Worm (Caenorhabditis elegans) whole organism, L2 larva: Measurements from ENCODE around the gene C18H7.1.
A peak's percentile ranks its signal among the peaks of the same experiment; 100 is the strongest.

ENCODE experiments used
- C34F6.9 ChIP-seq: fragments of 150-350 bp; optimal IDR thresholded peaks from 2 replicates; lab custom pipeline; 2014; ENCODE audit warnings: missing biosample characterization, missing genetic modification characterization
- F13H6.1 ChIP-seq: sonication (generic microtip); optimal IDR thresholded peaks from 2 replicates; lab custom pipeline; 2016; ENCODE audit warnings: missing genetic modification characterization, missing compliant biosample characterization
- R02D3.7 ChIP-seq: fragments of 150-350 bp; optimal IDR thresholded peaks from 2 replicates; lab custom pipeline; 2014; ENCODE audit warnings: missing biosample characterization, missing genetic modification characterization
- ZK546.5 ChIP-seq: sonication (generic microtip); optimal IDR thresholded peaks from 2 replicates; lab custom pipeline; 2017; ENCODE audit warnings: missing biosample characterization, missing genetic modification characterization
- aly-2 ChIP-seq: fragments of 150-350 bp; optimal IDR thresholded peaks from 2 replicates; lab custom pipeline; 2014; ENCODE audit warnings: missing biosample characterization, missing genetic modification characterization
- blmp-1 ChIP-seq: sonication (generic microtip); optimal IDR thresholded peaks from 2 replicates; lab custom pipeline; 2017; ENCODE audit warnings: missing genetic modification characterization, mild to moderate bottlenecking, missing compliant biosample characterization, antibody characterized with exemption, moderate library complexity; ENCODE audit not compliant: insufficient read depth
- ceh-16 ChIP-seq: fragments of 150-350 bp; optimal IDR thresholded peaks from 2 replicates; lab custom pipeline; 2014; ENCODE audit warnings: missing biosample characterization, missing genetic modification characterization
- ceh-82 ChIP-seq: fragments of 150-350 bp; optimal IDR thresholded peaks from 2 replicates; lab custom pipeline; 2014; ENCODE audit warnings: missing biosample characterization, missing genetic modification characterization
- crh-2 ChIP-seq: sonication (generic microtip); optimal IDR thresholded peaks from 2 replicates; lab custom pipeline; 2017; ENCODE audit warnings: missing biosample characterization, missing genetic modification characterization
- dmd-4 ChIP-seq: sonication (generic microtip); optimal IDR thresholded peaks from 2 replicates; lab custom pipeline; 2017; ENCODE audit warnings: missing biosample characterization, missing genetic modification characterization
- fos-1 ChIP-seq: fragments of 150-350 bp; optimal IDR thresholded peaks from 2 replicates; lab custom pipeline; 2014; ENCODE audit warnings: missing biosample characterization, missing genetic modification characterization
- gmeb-1 ChIP-seq: fragments of 150-350 bp; optimal IDR thresholded peaks from 2 replicates; lab custom pipeline; 2014; ENCODE audit warnings: missing biosample characterization, missing genetic modification characterization
- lin-11 ChIP-seq: fragments of 150-350 bp; sonication (generic microtip); optimal IDR thresholded peaks from 2 replicates; lab custom pipeline; 2014; ENCODE audit warnings: missing biosample characterization, missing genetic modification characterization, inconsistent platforms, mixed read lengths
- lsy-2 ChIP-seq, 2 experiments: fragments of 150-350 bp in 1 of 2; sonication (generic microtip) in 1 of 2; optimal IDR thresholded peaks; 2 replicates each; lab custom pipeline; 2014 to 2017; ENCODE audit warnings: missing biosample characterization in 2 of 2, missing genetic modification characterization in 2 of 2
- mab-5 ChIP-seq: fragments of 150-350 bp; optimal IDR thresholded peaks from 2 replicates; lab custom pipeline; 2014; ENCODE audit warnings: missing biosample characterization, missing genetic modification characterization
- mbf-1 ChIP-seq: sonication (generic microtip); optimal IDR thresholded peaks from 2 replicates; lab custom pipeline; 2017; ENCODE audit warnings: missing biosample characterization, missing genetic modification characterization
- nhr-10 ChIP-seq: sonication (generic microtip); optimal IDR thresholded peaks from 2 replicates; lab custom pipeline; 2017; ENCODE audit warnings: missing biosample characterization, missing genetic modification characterization
- nhr-11 ChIP-seq: fragments of 150-350 bp; optimal IDR thresholded peaks from 2 replicates; lab custom pipeline; 2014; ENCODE audit warnings: missing biosample characterization, missing genetic modification characterization
- nhr-129 ChIP-seq: fragments of 150-350 bp; optimal IDR thresholded peaks from 2 replicates; lab custom pipeline; 2014; ENCODE audit warnings: missing biosample characterization, missing genetic modification characterization
- nhr-21 ChIP-seq: fragments of 150-350 bp; optimal IDR thresholded peaks from 2 replicates; lab custom pipeline; 2014; ENCODE audit warnings: missing biosample characterization, missing genetic modification characterization
- nhr-25 ChIP-seq: fragments of 150-350 bp; sonication (generic microtip); optimal IDR thresholded peaks from 3 replicates; lab custom pipeline; 2014; ENCODE audit warnings: missing biosample characterization, missing genetic modification characterization
- nhr-6 ChIP-seq: fragments of 150-350 bp; optimal IDR thresholded peaks from 2 replicates; lab custom pipeline; 2014; ENCODE audit warnings: missing biosample characterization, missing genetic modification characterization
- nhr-77 ChIP-seq: fragments of 150-350 bp; optimal IDR thresholded peaks from 2 replicates; lab custom pipeline; 2014; ENCODE audit warnings: missing biosample characterization, missing genetic modification characterization
- peb-1 ChIP-seq: fragments of 150-350 bp; optimal IDR thresholded peaks from 2 replicates; lab custom pipeline; 2014; ENCODE audit warnings: missing biosample characterization, missing genetic modification characterization
- sem-4 ChIP-seq: fragments of 150-350 bp; optimal IDR thresholded peaks from 2 replicates; lab custom pipeline; 2014; ENCODE audit warnings: missing biosample characterization, missing genetic modification reagents, missing genetic modification characterization
- skn-1 ChIP-seq: sonication (generic microtip); optimal IDR thresholded peaks from 2 replicates; lab custom pipeline; 2017; ENCODE audit warnings: missing biosample characterization, missing genetic modification characterization
- sma-9 ChIP-seq, 2 experiments: fragments of 150-350 bp in 1 of 2; sonication (generic microtip) in 1 of 2; optimal IDR thresholded peaks; 2 replicates each; lab custom pipeline; 2014 to 2016; ENCODE audit warnings: missing genetic modification characterization in 2 of 2, mild to moderate bottlenecking in 1 of 2, missing biosample characterization in 1 of 2, missing compliant biosample characterization in 1 of 2, missing genetic modification reagents in 1 of 2, moderate library complexity in 1 of 2
- unc-39 ChIP-seq: fragments of 150-350 bp; optimal IDR thresholded peaks from 2 replicates; lab custom pipeline; 2014; ENCODE audit warnings: missing biosample characterization, missing genetic modification characterization
- unc-55 ChIP-seq: fragments of 150-350 bp; sonication (generic microtip); optimal IDR thresholded peaks from 3 replicates; lab custom pipeline; 2014; ENCODE audit warnings: missing biosample characterization, missing genetic modification reagents, missing genetic modification characterization
- unc-62 ChIP-seq: fragments of 150-350 bp; optimal IDR thresholded peaks from 2 replicates; lab custom pipeline; 2014; ENCODE audit warnings: missing biosample characterization, missing genetic modification reagents, missing genetic modification characterization
- zag-1 ChIP-seq: fragments of 150-350 bp; optimal IDR thresholded peaks from 2 replicates; lab custom pipeline; 2014; ENCODE audit warnings: missing biosample characterization, missing genetic modification characterization
- ztf-1 ChIP-seq: fragments of 200-800 bp; sonication (Bioruptor generic); conservative IDR thresholded peaks from 2 replicates; pipeline ENCODE4 v1.3.6; 2022; ENCODE audit warnings: missing genetic modification characterization, missing compliant biosample characterization

Gene C18H7.1

DNA sequence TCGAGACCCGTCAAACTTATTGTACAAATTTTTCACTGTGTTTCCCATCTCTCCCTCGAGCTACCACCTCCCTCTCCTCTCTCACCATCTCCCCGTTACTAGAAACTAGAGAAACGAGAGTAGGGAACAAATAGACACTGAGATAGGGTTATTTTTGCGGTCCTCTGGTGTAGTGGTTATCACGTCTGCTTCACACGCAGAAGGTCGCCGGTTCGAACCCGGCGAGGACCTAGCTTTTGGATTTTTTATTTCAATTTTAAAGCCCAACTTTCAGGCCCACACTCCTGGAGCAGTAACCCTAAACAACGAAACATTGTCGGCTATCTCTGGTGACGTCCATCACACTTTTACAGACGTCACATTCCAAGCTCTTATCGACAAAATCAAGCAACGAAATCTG, 5.0 kb downstream of the C18H7.1 start (continued):
- TF ChIP-seq lin-11 (tag; lab: Kevin White, UChicago) (peak; percentile 51), sma-9 (GFP tag; optimal IDR thresholded peaks at IDR 0.05; lab: Kevin White, UChicago) (no peak), sma-9 (tag; optimal IDR thresholded peaks at IDR 0.05; lab: Kevin White, UChicago) (no peak), skn-1 (no peak), blmp-1 (tag; lab: Kevin White, UChicago) (no peak), nhr-25 (no peak), peb-1 (no peak), lsy-2 (tag; optimal IDR thresholded peaks at IDR 0.05; lab: Kevin White, UChicago) (peak in 1 of 2 experiments; percentile 62), unc-55 (GFP tag; lab: Kevin White, UChicago) (peak; percentile 72)

DNA sequence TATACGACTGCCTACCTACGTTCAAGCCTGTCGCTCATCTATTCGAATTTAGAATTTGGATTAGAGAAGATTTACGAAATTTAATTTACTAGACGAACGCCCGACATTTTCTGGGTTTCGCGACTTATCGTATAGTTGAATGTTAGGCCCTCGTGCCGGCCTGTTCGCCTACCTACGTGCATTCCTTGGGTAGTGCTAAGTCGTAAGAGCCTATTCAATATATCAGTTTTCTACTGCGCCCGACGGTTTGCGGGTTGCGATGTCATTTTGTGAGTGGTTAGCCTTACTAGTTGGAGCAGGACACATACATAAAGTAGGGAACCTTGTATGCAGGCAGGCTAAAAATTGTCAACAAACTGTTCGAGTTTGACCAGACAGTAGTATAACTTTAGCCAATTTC, 7.6 kb downstream of the C18H7.1 start:
- TF ChIP-seq ceh-16 (tag; lab: Kevin White, UChicago) = no peak

DNA sequence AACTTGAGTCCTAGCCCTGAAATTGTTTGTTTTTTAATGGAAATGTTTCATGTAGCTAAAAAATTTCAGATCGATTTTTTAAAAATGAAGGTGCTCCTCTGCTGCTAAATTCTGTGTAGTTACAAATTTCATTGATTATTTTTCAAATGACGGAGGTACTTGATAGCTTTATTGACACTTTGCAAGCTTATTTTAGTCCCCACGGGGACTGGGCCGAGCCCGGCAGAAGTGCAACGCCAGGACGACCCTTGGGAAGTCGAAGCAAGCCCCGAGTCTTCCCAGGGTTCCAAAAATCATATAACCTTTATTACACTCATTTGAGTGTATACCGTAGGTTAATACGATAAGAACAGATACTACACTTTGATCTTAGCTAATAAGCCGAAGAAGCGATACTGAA, 8.5 kb downstream of the C18H7.1 start:
- TF ChIP-seq unc-39 (tag; lab: Kevin White, UChicago) = no peak
- TF ChIP-seq nhr-21 (tag; lab: Kevin White, UChicago) = no peak
- no peak for TF ChIP-seq fos-1 (tag; lab: Kevin White, UChicago)
- no peak for TF ChIP-seq zag-1
- no peak for TF ChIP-seq lin-11 (tag; lab: Kevin White, UChicago)
- no peak for TF ChIP-seq blmp-1 (tag; lab: Kevin White, UChicago)
- no peak for TF ChIP-seq nhr-11 (tag; lab: Kevin White, UChicago)
- no peak for TF ChIP-seq unc-55 (GFP tag; lab: Kevin White, UChicago)
- no peak for TF ChIP-seq R02D3.7
- TF ChIP-seq lsy-2 (tag; optimal IDR thresholded peaks at IDR 0.05; lab: Kevin White, UChicago) = no peak
- no peak for TF ChIP-seq unc-62 (GFP tag; lab: Kevin White, UChicago)
- no peak for TF ChIP-seq ZK546.5
- TF ChIP-seq mab-5 (tag; lab: Kevin White, UChicago) = no peak
- TF ChIP-seq mbf-1 = no peak
- no peak for TF ChIP-seq aly-2 (tag; lab: Kevin White, UChicago)
- no peak for TF ChIP-seq nhr-129 (tag; lab: Kevin White, UChicago)
- no peak for TF ChIP-seq crh-2
- TF ChIP-seq sem-4 (tag; lab: Kevin White, UChicago) = no peak
- TF ChIP-seq C34F6.9 = no peak
- TF ChIP-seq nhr-6 (tag; lab: Kevin White, UChicago) = no peak

DNA sequence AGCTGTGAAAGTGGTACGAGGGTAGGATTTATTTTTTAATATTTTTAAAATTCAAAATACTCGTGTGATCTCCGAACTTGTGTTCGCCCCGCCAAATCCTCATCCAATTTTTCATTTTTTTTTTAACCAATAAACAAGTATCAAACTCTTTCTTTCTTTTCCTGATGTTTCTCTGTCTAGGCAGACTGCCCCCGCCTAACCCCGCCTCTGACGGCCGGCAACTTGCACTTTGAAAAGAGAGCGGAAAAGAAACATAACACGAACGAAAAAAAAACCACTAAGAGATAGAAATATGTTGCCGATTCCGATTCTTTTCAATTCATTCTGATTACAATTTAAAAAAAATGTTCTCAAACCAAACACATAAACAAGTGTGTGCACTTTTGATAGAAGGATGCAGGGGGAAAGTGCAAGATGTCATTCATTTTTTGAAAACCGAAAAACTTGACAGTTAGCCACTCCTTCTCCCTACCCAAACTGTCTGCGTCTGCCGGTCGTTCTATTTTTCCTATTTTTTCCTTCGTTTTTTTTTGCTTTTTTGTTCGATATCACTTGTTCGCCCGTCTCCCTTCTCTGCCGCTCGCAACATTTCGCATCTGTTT, 10.7 kb downstream of the C18H7.1 start:
- TF ChIP-seq sma-9 (GFP tag; optimal IDR thresholded peaks at IDR 0.05; lab: Kevin White, UChicago) (no peak), sma-9 (tag; optimal IDR thresholded peaks at IDR 0.05; lab: Kevin White, UChicago) (no peak), dmd-4 (no peak), lsy-2 (tag; optimal IDR thresholded peaks at IDR 0.05; lab: Kevin White, UChicago) (no peak), nhr-10 (tag; lab: Kevin White, UChicago) (no peak), nhr-11 (tag; lab: Kevin White, UChicago) (no peak), zag-1 (no peak), C34F6.9 (no peak), ceh-82 (tag; lab: Kevin White, UChicago) (no peak), aly-2 (tag; lab: Kevin White, UChicago) (no peak), ztf-1 (GFP tag; lab: Robert Waterston, UW) (no peak), nhr-21 (tag; lab: Kevin White, UChicago) (no peak), blmp-1 (tag; lab: Kevin White, UChicago) (no peak), ceh-16 (tag; lab: Kevin White, UChicago) (no peak), gmeb-1 (tag; lab: Kevin White, UChicago) (no peak), nhr-77 (tag; lab: Kevin White, UChicago) (no peak)
- TF ChIP-seq, all 48 proteins: peak for 0

DNA sequence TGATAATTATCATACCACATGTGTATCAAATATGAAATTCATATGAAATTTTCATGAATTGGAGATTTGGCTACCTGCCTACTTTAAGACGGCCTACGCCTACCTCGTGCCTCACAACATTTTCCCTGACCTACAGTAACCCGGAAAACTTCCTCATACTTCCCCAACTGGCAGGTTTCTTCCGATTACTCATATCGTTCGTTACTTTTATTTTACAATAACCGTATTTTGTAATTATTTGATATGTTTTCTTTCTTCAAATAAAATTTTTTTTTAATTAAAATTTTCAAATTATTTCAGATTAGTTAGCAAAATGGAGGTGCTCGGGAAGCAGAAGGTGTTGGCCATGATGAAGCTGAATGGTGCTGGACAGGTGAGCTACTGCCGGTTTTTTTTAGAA, 11.9 kb downstream of the C18H7.1 start, which contains the start of gene nhr-76:
Gene nhr-76 (plus strand): TSS at position 301 of the 400 bp plus-strand sequence.
- TF ChIP-seq nhr-21 (tag; lab: Kevin White, UChicago) = no peak

DNA sequence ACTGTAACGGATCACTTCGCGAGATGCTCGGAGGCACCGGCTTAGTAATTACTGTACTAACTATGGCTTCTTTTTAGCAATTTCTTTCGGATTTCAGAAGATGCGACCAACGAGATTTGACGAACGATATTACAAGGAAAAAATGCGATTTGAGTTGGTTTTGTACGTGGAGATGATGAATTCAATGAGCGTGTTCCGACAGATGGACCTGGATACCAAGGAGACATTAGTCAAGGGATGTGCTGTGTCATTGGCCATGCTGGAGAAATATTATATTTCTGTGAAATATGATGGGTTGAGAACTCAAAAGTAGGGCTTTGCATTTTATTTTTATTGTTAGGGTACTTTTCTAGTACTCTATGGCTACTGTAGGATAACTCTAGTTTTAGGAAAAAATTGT, 15.3 kb downstream of the C18H7.1 start:
- no peak for TF ChIP-seq unc-55 (GFP tag; lab: Kevin White, UChicago)
- no peak for TF ChIP-seq lsy-2 (tag; optimal IDR thresholded peaks at IDR 0.05; lab: Kevin White, UChicago)
- TF ChIP-seq nhr-11 (tag; lab: Kevin White, UChicago) = no peak
- no peak for TF ChIP-seq F13H6.1
- no peak for TF ChIP-seq unc-62 (GFP tag; lab: Kevin White, UChicago)
